Worm (Caenorhabditis elegans) whole organism, L3 larva: ENCODE measurements around the gene nhr-97.

Experiments
- R02D3.7 ChIP-seq: fragments of 150-350 bp; optimal IDR thresholded peaks from 2 replicates; lab custom pipeline; 2014; ENCODE audit warnings: missing biosample characterization, missing genetic modification characterization
- ama-1 ChIP-seq: fragments of 150-350 bp; optimal IDR thresholded peaks from 2 replicates; lab custom pipeline; 2018
- ceh-9 ChIP-seq: sonication (generic microtip); optimal IDR thresholded peaks from 2 replicates; lab custom pipeline; 2018; ENCODE audit warnings: missing biosample characterization, missing genetic modification characterization
- egl-27 ChIP-seq: sonication (generic microtip); optimal IDR thresholded peaks from 4 replicates; lab custom pipeline; 2017; ENCODE audit warnings: missing biosample characterization, missing genetic modification reagents, missing genetic modification characterization
- elt-1 ChIP-seq: fragments of 150-350 bp; optimal IDR thresholded peaks from 2 replicates; lab custom pipeline; 2014; ENCODE audit warnings: missing biosample characterization, missing genetic modification characterization
- fos-1 ChIP-seq: fragments of 150-350 bp; optimal IDR thresholded peaks from 2 replicates; lab custom pipeline; 2014; ENCODE audit warnings: missing biosample characterization, missing genetic modification characterization
- mdl-1 ChIP-seq: fragments of 150-350 bp; optimal IDR thresholded peaks from 2 replicates; lab custom pipeline; 2014; ENCODE audit warnings: missing biosample characterization, missing genetic modification characterization
- nhr-11 ChIP-seq: fragments of 150-350 bp; optimal IDR thresholded peaks from 2 replicates; lab custom pipeline; 2014; ENCODE audit warnings: missing biosample characterization, missing genetic modification characterization
- nhr-43 ChIP-seq: sonication (generic microtip); optimal IDR thresholded peaks from 2 replicates; lab custom pipeline; 2016; ENCODE audit warnings: mild to moderate bottlenecking, missing genetic modification characterization, missing compliant biosample characterization; ENCODE audit not compliant: poor library complexity, severe bottlenecking
- nhr-67 ChIP-seq: fragments of 150-350 bp; optimal IDR thresholded peaks from 2 replicates; lab custom pipeline; 2014; ENCODE audit warnings: missing biosample characterization, missing genetic modification characterization
- unc-62 ChIP-seq: fragments of 150-350 bp; sonication (generic microtip); optimal IDR thresholded peaks from 4 replicates; lab custom pipeline; 2014; ENCODE audit warnings: missing biosample characterization, missing genetic modification reagents, missing genetic modification characterization

DNA sequence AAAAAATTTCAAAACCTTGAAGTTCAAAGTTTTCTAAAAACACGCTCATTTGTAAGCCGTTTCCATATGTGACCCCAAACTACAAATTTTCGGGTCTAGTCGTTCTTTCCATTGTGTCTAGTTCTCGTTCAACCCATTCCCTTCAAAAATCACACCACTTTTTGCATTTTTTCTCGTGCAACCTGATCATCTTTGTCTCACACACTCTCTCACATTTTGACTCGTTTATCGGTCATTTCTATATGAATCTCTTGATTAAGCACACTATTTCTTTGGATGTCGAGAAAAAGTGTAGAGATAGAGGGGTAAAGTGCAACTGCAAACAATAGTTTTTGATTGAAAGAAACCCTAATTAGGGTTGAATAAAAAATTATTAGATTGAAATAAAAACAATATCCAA, 46.1 kb downstream of the nhr-97 start:
- TF ChIP-seq unc-62 (GFP tag; lab: Kevin White, UChicago) (no peak), nhr-67 (tag; lab: Kevin White, UChicago) (no peak), ceh-9 (tag; lab: Kevin White, UChicago) (no peak), nhr-11 (no peak), nhr-43 (tag; lab: Kevin White, UChicago) (peak; percentile 64), fos-1 (tag; lab: Kevin White, UChicago) (no peak), ama-1 (lab: Kevin White, UChicago) (peak; percentile 79), egl-27 (tag; lab: Kevin White, UChicago) (peak; percentile 23), mdl-1 (no peak), R02D3.7 (tag; lab: Kevin White, UChicago) (no peak), elt-1 (tag; lab: Kevin White, UChicago) (no peak)
